Worm (Caenorhabditis elegans) whole organism, early embryonic: ENCODE measurements around the gene gcy-12.

Experiments
- B0310.2 ChIP-seq: sonication (generic microtip); optimal IDR thresholded peaks from 2 replicates; lab custom pipeline; 2016; ENCODE audit warnings: mild to moderate bottlenecking, missing genetic modification characterization, missing compliant biosample characterization
- F13C5.2 ChIP-seq: sonication (generic microtip); optimal IDR thresholded peaks from 2 replicates; lab custom pipeline; 2017; ENCODE audit warnings: mild to moderate bottlenecking, missing genetic modification characterization, inconsistent platforms, missing compliant biosample characterization
- ama-1 ChIP-seq: fragments of 150-350 bp; optimal IDR thresholded peaks from 2 replicates; lab custom pipeline; 2014
- ceh-13 ChIP-seq: fragments of 200-800 bp; sonication (Bioruptor generic); optimal IDR thresholded peaks from 2 replicates; lab custom pipeline; 2018; ENCODE audit warnings: mild to moderate bottlenecking, missing genetic modification characterization, missing compliant biosample characterization
- ets-7 ChIP-seq: sonication (generic microtip); optimal IDR thresholded peaks from 2 replicates; lab custom pipeline; 2016; ENCODE audit warnings: missing genotype, missing genetic modification characterization, missing compliant biosample characterization
- flt-1 ChIP-seq: fragments of 200-800 bp; sonication (Bioruptor generic); IDR thresholded peaks from 2 replicates; pipeline ENCODE4 v1.3.6; 2022; ENCODE audit warnings: missing genetic modification characterization, missing compliant biosample characterization
- hmbx-1 ChIP-seq: sonication (generic microtip); optimal IDR thresholded peaks from 2 replicates; lab custom pipeline; 2016; ENCODE audit warnings: mild to moderate bottlenecking, missing genetic modification characterization, missing compliant biosample characterization
- pes-1 ChIP-seq: fragments of 200-800 bp; sonication (Bioruptor generic); IDR thresholded peaks from 2 replicates; pipeline ENCODE4 v1.3.6; 2022; ENCODE audit warnings: missing genetic modification reagents, missing genetic modification characterization, missing compliant biosample characterization
- scrt-1 ChIP-seq: fragments of 200-800 bp; sonication (Bioruptor generic); IDR thresholded peaks from 2 replicates; pipeline ENCODE4 v1.3.6; 2022; ENCODE audit warnings: missing genetic modification characterization, missing compliant biosample characterization
- sea-1 ChIP-seq: fragments of 200-800 bp; sonication (Bioruptor generic); conservative IDR thresholded peaks from 2 replicates; pipeline ENCODE4 v1.3.6; 2022; ENCODE audit warnings: missing genetic modification characterization, missing compliant biosample characterization
- tbx-11 ChIP-seq: fragments of 200-800 bp; sonication (Bioruptor generic); IDR thresholded peaks from 2 replicates; pipeline ENCODE4 v1.3.6; 2022; ENCODE audit warnings: missing genetic modification characterization, missing compliant biosample characterization
- tbx-37 ChIP-seq: fragments of 200-800 bp; sonication (Bioruptor generic); conservative IDR thresholded peaks from 2 replicates; pipeline ENCODE4 v1.3.6; 2022; ENCODE audit warnings: missing genetic modification reagents, missing genetic modification characterization, missing compliant biosample characterization
- tra-4 ChIP-seq: sonication (generic microtip); optimal IDR thresholded peaks from 2 replicates; lab custom pipeline; 2017; ENCODE audit warnings: missing genetic modification characterization, missing compliant biosample characterization

DNA sequence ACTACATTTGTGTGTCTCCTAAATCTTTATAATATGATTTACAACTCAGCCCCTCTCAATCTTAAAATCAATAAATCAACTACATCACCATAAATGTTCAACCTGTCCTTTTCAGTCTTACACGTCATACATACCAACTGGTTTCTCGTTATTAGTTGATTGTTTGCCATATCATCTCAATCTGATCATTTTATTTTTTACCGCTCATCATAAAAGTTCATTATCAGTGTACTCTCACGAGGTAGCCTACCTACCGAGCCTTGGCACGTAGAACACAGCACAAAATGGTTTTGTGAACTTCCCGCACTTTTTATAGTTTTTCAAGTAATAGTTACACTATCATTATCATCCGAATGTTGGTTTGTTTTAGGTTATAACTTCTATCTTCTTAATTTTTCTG, 30.7 kb upstream of the gcy-12 start:
- no peak for TF ChIP-seq hmbx-1
- TF ChIP-seq B0310.2 (tag; lab: Kevin White, UChicago) = no peak
- no peak for TF ChIP-seq sea-1 (GFP tag; lab: Robert Waterston, UW)
- TF ChIP-seq scrt-1 (GFP tag; lab: Robert Waterston, UW) = no peak
- TF ChIP-seq ama-1 (lab: Kevin White, UChicago) = no peak
- TF ChIP-seq F13C5.2 (tag; lab: Kevin White, UChicago) = no peak
- no peak for TF ChIP-seq ceh-13 (GFP tag; lab: Kevin White, UChicago)
- TF ChIP-seq ets-7 (tag; lab: Kevin White, UChicago) = no peak
- TF ChIP-seq pes-1 (GFP tag; lab: Robert Waterston, UW) = no peak
- TF ChIP-seq tbx-11 (GFP tag; lab: Robert Waterston, UW) = no peak
- TF ChIP-seq flt-1 = no peak
- TF ChIP-seq tra-4 (tag; lab: Kevin White, UChicago) = no peak
- TF ChIP-seq tbx-37 (GFP tag; lab: Robert Waterston, UW) = no peak
